Fruit fly (Drosophila melanogaster) whole organism, embryonic: ENCODE data around the gene CaMKI.

Experiments
- Abd-B ChIP-seq: fragments of 200-800 bp; sonication (Bioruptor generic); optimal IDR thresholded peaks from 2 replicates; lab custom pipeline; 2018; ENCODE audit warnings: missing biosample characterization, mild to moderate bottlenecking, missing genetic modification characterization, moderate library complexity
- Atf3 ChIP-seq: fragments of 200-800 bp; sonication (Bioruptor generic); optimal IDR thresholded peaks from 3 replicates; lab custom pipeline; 2016; ENCODE audit warnings: missing biosample characterization, missing genetic modification characterization
- CG12769 ChIP-seq: fragments of 200-800 bp; sonication (Bioruptor generic); optimal IDR thresholded peaks from 2 replicates; lab custom pipeline; 2019; ENCODE audit warnings: missing biosample characterization, mild to moderate bottlenecking, missing genetic modification characterization, moderate library complexity
- CG15011 ChIP-seq: fragments of 200-800 bp; sonication (Bioruptor generic); optimal IDR thresholded peaks from 3 replicates; lab custom pipeline; 2018; ENCODE audit warnings: missing biosample characterization, mild to moderate bottlenecking, missing genetic modification characterization
- CG15696 ChIP-seq: fragments of 200-800 bp; sonication (Bioruptor generic); optimal IDR thresholded peaks from 2 replicates; lab custom pipeline; 2019; ENCODE audit warnings: missing biosample characterization, mild to moderate bottlenecking, missing genetic modification characterization, moderate library complexity
- CG16813 ChIP-seq: fragments of 200-800 bp; sonication (Bioruptor generic); IDR thresholded peaks from 3 replicates; pipeline ENCODE4 v1.3.6; 2022; ENCODE audit warnings: missing biosample characterization, missing genetic modification characterization; ENCODE audit not compliant: partially characterized antibody
- CG17612 ChIP-seq: fragments of 200-800 bp; sonication (Bioruptor generic); IDR thresholded peaks from 2 replicates; pipeline ENCODE4 v1.3.6; 2022; ENCODE audit warnings: missing biosample characterization, missing genetic modification characterization
- CG30403 ChIP-seq: fragments of 200-800 bp; sonication (Bioruptor generic); optimal IDR thresholded peaks from 3 replicates; lab custom pipeline; 2016; ENCODE audit warnings: missing biosample characterization, missing genetic modification characterization
- CG33557 ChIP-seq: fragments of 200-800 bp; sonication (Bioruptor generic); optimal IDR thresholded peaks from 2 replicates; lab custom pipeline; 2019; ENCODE audit warnings: missing biosample characterization, mild to moderate bottlenecking, missing genetic modification characterization, moderate library complexity
- CG34422 ChIP-seq: fragments of 200-800 bp; sonication (Bioruptor generic); IDR thresholded peaks from 3 replicates; pipeline ENCODE4 v1.3.6; 2022; ENCODE audit warnings: missing biosample characterization, missing genetic modification characterization
- CG3838 ChIP-seq: fragments of 200-800 bp; sonication (Bioruptor generic); optimal IDR thresholded peaks from 3 replicates; lab custom pipeline; 2016; ENCODE audit warnings: missing biosample characterization, missing genetic modification characterization
- CG3847 ChIP-seq: fragments of 200-800 bp; sonication (Bioruptor generic); IDR thresholded peaks from 2 replicates; pipeline ENCODE4 v1.3.6; 2022; ENCODE audit warnings: missing biosample characterization, missing genetic modification characterization
- CG42726 ChIP-seq: fragments of 200-800 bp; sonication (Bioruptor generic); IDR thresholded peaks from 2 replicates; pipeline ENCODE4 v1.3.6; 2022; ENCODE audit warnings: missing biosample characterization, missing genetic modification characterization; ENCODE audit not compliant: partially characterized antibody
- CG4282 ChIP-seq: fragments of 200-800 bp; sonication (Bioruptor generic); optimal IDR thresholded peaks from 2 replicates; lab custom pipeline; 2016; ENCODE audit warnings: missing biosample characterization, missing genetic modification characterization
- CG5180 ChIP-seq: fragments of 200-800 bp; sonication (Bioruptor generic); optimal IDR thresholded peaks from 3 replicates; lab custom pipeline; 2017; ENCODE audit warnings: missing biosample characterization, missing genetic modification characterization, mild to moderate bottlenecking, moderate library complexity, missing genetic modification reagents
- CG7786 ChIP-seq: fragments of 200-800 bp; sonication (Bioruptor generic); optimal IDR thresholded peaks from 2 replicates; lab custom pipeline; 2016; ENCODE audit warnings: missing biosample characterization, missing genetic modification characterization
- CG7928 ChIP-seq: fragments of 200-800 bp; sonication (Bioruptor generic); optimal IDR thresholded peaks from 2 replicates; lab custom pipeline; 2017; ENCODE audit warnings: missing biosample characterization, mild to moderate bottlenecking, missing genetic modification characterization
- CG9727 ChIP-seq: fragments of 200-800 bp; sonication (Bioruptor generic); optimal IDR thresholded peaks from 3 replicates; lab custom pipeline; 2017; ENCODE audit warnings: missing biosample characterization, mild to moderate bottlenecking, missing genetic modification characterization
- Fer1 ChIP-seq: fragments of 200-800 bp; sonication (Bioruptor generic); optimal IDR thresholded peaks from 2 replicates; lab custom pipeline; 2017; ENCODE audit warnings: missing biosample characterization, mild to moderate bottlenecking, missing genetic modification characterization
- Fer2 ChIP-seq: fragments of 200-800 bp; sonication (Bioruptor generic); optimal IDR thresholded peaks from 2 replicates; lab custom pipeline; 2018; ENCODE audit warnings: missing biosample characterization, mild to moderate bottlenecking, missing genetic modification characterization, moderate library complexity
- GATAe ChIP-seq: fragments of 200-800 bp; sonication (Bioruptor generic); conservative IDR thresholded peaks from 2 replicates; pipeline ENCODE4 v1.3.6; 2022; ENCODE audit warnings: missing biosample characterization, missing genetic modification characterization
- HmgZ ChIP-seq: fragments of 200-800 bp; sonication (Bioruptor generic); optimal IDR thresholded peaks from 2 replicates; lab custom pipeline; 2018; ENCODE audit warnings: missing biosample characterization, mild to moderate bottlenecking, missing genetic modification characterization
- NC2β ChIP-seq: fragments of 200-800 bp; sonication (Bioruptor generic); optimal IDR thresholded peaks from 2 replicates; lab custom pipeline; 2016; ENCODE audit warnings: missing biosample characterization, missing genetic modification characterization
- Rfx ChIP-seq: fragments of 200-800 bp; sonication (Bioruptor generic); IDR thresholded peaks from 2 replicates; pipeline ENCODE4 v1.3.6; 2022; ENCODE audit warnings: missing biosample characterization, missing genetic modification characterization
- Sox100B ChIP-seq: fragments of 200-800 bp; sonication (Bioruptor generic); optimal IDR thresholded peaks from 3 replicates; lab custom pipeline; 2018; ENCODE audit warnings: missing biosample characterization, mild to moderate bottlenecking, missing genetic modification characterization
- ac ChIP-seq: fragments of 200-800 bp; sonication (Bioruptor generic); optimal IDR thresholded peaks from 3 replicates; lab custom pipeline; 2017; ENCODE audit warnings: missing biosample characterization, mild to moderate bottlenecking, missing genetic modification characterization
- cas ChIP-seq: fragments of 200-800 bp; sonication (Bioruptor generic); IDR thresholded peaks from 2 replicates; pipeline ENCODE4 v1.3.6; 2022; ENCODE audit warnings: missing biosample characterization, missing genetic modification characterization
- cg ChIP-seq: fragments of 200-800 bp; sonication (Bioruptor generic); optimal IDR thresholded peaks from 3 replicates; lab custom pipeline; 2019; ENCODE audit warnings: missing biosample characterization, mild to moderate bottlenecking, missing genetic modification characterization, moderate library complexity
- dpn ChIP-seq, 2 experiments: fragments of 200-800 bp; sonication (Bioruptor generic); optimal IDR thresholded peaks; 3 replicates each; lab custom pipeline; 2016; ENCODE audit warnings: missing biosample characterization in 2 of 2, missing genetic modification characterization in 2 of 2
- ham ChIP-seq: fragments of 200-800 bp; sonication (Bioruptor generic); IDR thresholded peaks from 2 replicates; pipeline ENCODE4 v1.3.6; 2022; ENCODE audit warnings: missing biosample characterization, missing genetic modification characterization
- hkb ChIP-seq, 2 experiments: fragments of 200-800 bp in 1 of 2; fragments of >200 bp in 1 of 2; sonication (Bioruptor generic) in 1 of 2; IDR thresholded peaks in 1 of 2; optimal IDR thresholded peaks in 1 of 2; 2 replicates each; pipeline versions ENCODE4 v1.3.6 to Lab custom; 2017 to 2022; ENCODE audit warnings: missing biosample characterization in 1 of 2, missing genetic modification characterization in 1 of 2
- kay ChIP-seq: fragments of 200-800 bp; sonication (Bioruptor generic); optimal IDR thresholded peaks from 2 replicates; lab custom pipeline; 2016; ENCODE audit warnings: missing biosample characterization, missing genetic modification characterization
- lab ChIP-seq: fragments of 200-800 bp; sonication (Bioruptor generic); optimal IDR thresholded peaks from 3 replicates; lab custom pipeline; 2017; ENCODE audit warnings: missing biosample characterization, missing genetic modification characterization, mild to moderate bottlenecking, moderate library complexity, missing genetic modification reagents
- luna ChIP-seq: fragments of 200-800 bp; sonication (Bioruptor generic); optimal IDR thresholded peaks from 2 replicates; lab custom pipeline; 2016; ENCODE audit warnings: missing biosample characterization, missing genetic modification characterization
- nau ChIP-seq: fragments of 200-800 bp; sonication (Bioruptor generic); optimal IDR thresholded peaks from 3 replicates; lab custom pipeline; 2017; ENCODE audit warnings: missing biosample characterization, mild to moderate bottlenecking, missing genetic modification characterization, missing genetic modification reagents
- oc ChIP-seq: fragments of 200-800 bp; sonication (Bioruptor generic); optimal IDR thresholded peaks from 2 replicates; lab custom pipeline; 2018; ENCODE audit warnings: missing biosample characterization, mild to moderate bottlenecking, missing genetic modification characterization, moderate library complexity
- pb ChIP-seq: fragments of 200-800 bp; sonication (Bioruptor generic); optimal IDR thresholded peaks from 3 replicates; lab custom pipeline; 2016; ENCODE audit warnings: missing biosample characterization, missing genetic modification characterization
- peb ChIP-seq: fragments of 200-800 bp; sonication (Bioruptor generic); IDR thresholded peaks from 2 replicates; pipeline ENCODE4 v1.3.6; 2022; ENCODE audit warnings: missing biosample characterization, missing genetic modification characterization
- phol ChIP-seq: fragments of 200-800 bp; sonication (Bioruptor generic); optimal IDR thresholded peaks from 3 replicates; lab custom pipeline; 2018; ENCODE audit warnings: missing biosample characterization, mild to moderate bottlenecking, missing genetic modification characterization, moderate library complexity
- repo ChIP-seq: fragments of 200-800 bp; sonication (Bioruptor generic); optimal IDR thresholded peaks from 2 replicates; lab custom pipeline; 2016; ENCODE audit warnings: missing biosample characterization, missing genetic modification characterization
- rib ChIP-seq: fragments of 200-800 bp; sonication (Bioruptor generic); IDR thresholded peaks from 2 replicates; pipeline ENCODE4 v1.3.6; 2022; ENCODE audit warnings: missing biosample characterization, missing genetic modification characterization
- run ChIP-seq: fragments of 200-800 bp; sonication (Bioruptor generic); optimal IDR thresholded peaks from 3 replicates; lab custom pipeline; 2018; ENCODE audit warnings: missing biosample characterization, mild to moderate bottlenecking, missing genetic modification characterization
- salm ChIP-seq: fragments of 200-800 bp; sonication (Bioruptor generic); optimal IDR thresholded peaks from 2 replicates; lab custom pipeline; 2018; ENCODE audit warnings: missing biosample characterization, mild to moderate bottlenecking, missing genetic modification characterization
- sim ChIP-seq: fragments of 200-800 bp; sonication (Bioruptor generic); IDR thresholded peaks from 2 replicates; pipeline ENCODE4 v1.3.6; 2022; ENCODE audit warnings: missing biosample characterization, missing genetic modification characterization
- sr ChIP-seq: fragments of 200-800 bp; sonication (Bioruptor generic); IDR thresholded peaks from 3 replicates; pipeline ENCODE4 v1.3.6; 2022; ENCODE audit warnings: missing biosample characterization, missing genetic modification characterization
- tgo ChIP-seq: fragments of 200-800 bp; sonication (Bioruptor generic); IDR thresholded peaks from 3 replicates; pipeline ENCODE4 v1.3.6; 2022; ENCODE audit warnings: missing biosample characterization, missing genetic modification characterization
- unpg ChIP-seq: fragments of 200-800 bp; sonication (Bioruptor generic); optimal IDR thresholded peaks from 3 replicates; lab custom pipeline; 2018; ENCODE audit warnings: missing biosample characterization, mild to moderate bottlenecking, missing genetic modification characterization, moderate library complexity
- vvl ChIP-seq: fragments of 200-800 bp; sonication (Bioruptor generic); IDR thresholded peaks from 2 replicates; pipeline ENCODE4 v1.3.6; 2022; ENCODE audit warnings: missing biosample characterization, missing genetic modification characterization
- wor ChIP-seq: fragments of 200-800 bp; sonication (Bioruptor generic); IDR thresholded peaks from 2 replicates; pipeline ENCODE4 v1.3.6; 2022; ENCODE audit warnings: missing biosample characterization, missing genetic modification characterization

Gene CaMKI

DNA sequence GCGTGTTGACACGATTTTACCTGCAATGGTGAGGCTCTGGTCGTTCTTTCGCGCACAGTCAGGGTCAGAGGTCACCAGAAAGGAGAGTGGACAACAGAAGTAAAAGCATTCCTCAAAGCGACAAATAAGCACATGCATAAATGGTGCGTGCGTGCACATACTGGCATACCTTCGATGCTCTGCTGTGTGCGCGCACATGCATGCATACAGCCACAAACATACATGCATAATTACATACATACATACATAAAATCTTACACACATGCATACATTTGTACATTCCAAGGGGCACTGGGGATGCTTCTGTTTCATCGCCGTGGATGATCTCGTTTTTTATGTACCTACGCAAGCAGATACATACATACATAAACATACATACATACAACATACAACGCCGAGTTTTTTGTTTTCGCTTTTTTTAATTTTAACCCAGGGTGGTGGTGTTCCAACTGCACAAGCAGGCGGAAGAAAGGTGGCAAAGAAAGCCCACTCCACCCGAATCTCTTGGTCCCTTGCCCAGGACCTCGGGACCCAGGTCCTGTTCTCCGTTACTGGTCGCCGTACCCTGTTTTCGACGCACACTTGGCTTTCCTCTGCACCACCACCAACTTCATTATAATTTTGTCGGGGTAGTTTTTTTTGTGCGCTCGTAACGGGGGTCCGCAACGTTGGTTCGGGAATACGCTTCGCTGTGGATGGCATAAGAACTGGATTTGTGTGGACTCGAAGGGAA lies 43.7 kb downstream of the CaMKI start, which contains the start of gene Asator (continued):
- TF ChIP-seq CG16813 (GFP tag; lab: Robert Waterston, UW) = no peak
- TF ChIP-seq Atf3 (GFP tag; lab: Kevin White, UChicago) = peak; percentile 55
- no peak for TF ChIP-seq ham (GFP tag; lab: Robert Waterston, UW)
- TF ChIP-seq Abd-B (GFP tag; lab: Kevin White, UChicago) = no peak
- TF ChIP-seq wor = no peak
- TF ChIP-seq CG33557 (GFP tag; lab: Kevin White, UChicago) = peak; percentile 51
- peak; percentile 70 for TF ChIP-seq CG12769 (tag; lab: Kevin White, UChicago)
- TF ChIP-seq peb (GFP tag; lab: Robert Waterston, UW) = no peak
- peak; percentile 57 for TF ChIP-seq repo
- TF ChIP-seq pb (GFP tag; lab: Kevin White, UChicago) = peak; percentile 45
- no peak for TF ChIP-seq CG7928 (GFP tag; lab: Kevin White, UChicago)
- TF ChIP-seq hkb (optimal IDR thresholded peaks at IDR 0.05; lab: Kevin White, UChicago) = no peak
- TF ChIP-seq hkb (GFP tag; IDR thresholded peaks at IDR 0.05; lab: Robert Waterston, UW) = peak; percentile 65
- TF ChIP-seq rib (GFP tag; lab: Robert Waterston, UW) = peak; percentile 54; the same call in 1 of the 2 replicates
- peak; percentile 64 for TF ChIP-seq NC2β (GFP tag; lab: Kevin White, UChicago)
- no peak for TF ChIP-seq CG4282 (GFP tag; lab: Kevin White, UChicago)
- TF ChIP-seq unpg (GFP tag; lab: Kevin White, UChicago) = peak; percentile 53
- TF ChIP-seq CG30403 (GFP tag; lab: Kevin White, UChicago) = peak; percentile 56
- TF ChIP-seq phol = peak; percentile 52
- TF ChIP-seq GATAe = no peak
- TF ChIP-seq CG9727 (GFP tag; lab: Kevin White, UChicago) = peak; percentile 61
- TF ChIP-seq salm (tag; lab: Kevin White, UChicago) = no peak
- 0 out of 2 replicates have a peak, but pooled peaks have one; percentile 27 for TF ChIP-seq sim (GFP tag; lab: Robert Waterston, UW)
- peak; percentile 21 for TF ChIP-seq nau (GFP tag; lab: Kevin White, UChicago)
- peak; percentile 11 for TF ChIP-seq Fer2 (tag; lab: Kevin White, UChicago)
- no peak for TF ChIP-seq CG17612 (GFP tag; lab: Robert Waterston, UW)
- TF ChIP-seq CG3847 (GFP tag; lab: Robert Waterston, UW) = no peak
- TF ChIP-seq oc (tag; lab: Kevin White, UChicago) = peak; percentile 51
- TF ChIP-seq CG15696 (tag; lab: Kevin White, UChicago) = peak; percentile 39
- no peak for TF ChIP-seq ac (GFP tag; lab: Kevin White, UChicago)
- TF ChIP-seq CG5180 (GFP tag; lab: Kevin White, UChicago) = no peak
- no peak for TF ChIP-seq cas (GFP tag; lab: Robert Waterston, UW)
- peak; percentile 94 for TF ChIP-seq cg (GFP tag; lab: Kevin White, UChicago)
- TF ChIP-seq sr (GFP tag; lab: Robert Waterston, UW) = no peak
- TF ChIP-seq run (tag; lab: Kevin White, UChicago) = peak; percentile 4
- TF ChIP-seq kay = no peak
- TF ChIP-seq tgo = peak; percentile 42; the same call in 2 of the 3 replicates
- no peak for TF ChIP-seq CG42726 (GFP tag; lab: Robert Waterston, UW)
- peak; percentile 75 for TF ChIP-seq Fer1 (GFP tag; lab: Kevin White, UChicago)
- no peak for TF ChIP-seq luna (GFP tag; lab: Kevin White, UChicago)
- TF ChIP-seq CG34422 = no peak
- TF ChIP-seq Sox100B (GFP tag; lab: Kevin White, UChicago) = peak; percentile 30
- TF ChIP-seq vvl (GFP tag; lab: Robert Waterston, UW) = peak; percentile 49
- TF ChIP-seq CG15011 (GFP tag; lab: Kevin White, UChicago) = no peak
- peak; percentile 72 for TF ChIP-seq CG7786 (GFP tag; lab: Kevin White, UChicago)
- no peak; the same call in 1 of the 2 replicates for TF ChIP-seq Rfx
- peak; percentile 80 for TF ChIP-seq lab
- TF ChIP-seq dpn (GFP tag; optimal IDR thresholded peaks at IDR 0.05; lab: Kevin White, UChicago) = peak; percentile 64 to 80
- TF ChIP-seq CG3838 (GFP tag; lab: Kevin White, UChicago) = no peak
- peak; percentile 60 for TF ChIP-seq HmgZ
